Worm (Caenorhabditis elegans): ENCODE results near the gene kcc-1.
A peak's percentile ranks its signal among the peaks of the same experiment; 100 is the strongest.

Gene kcc-1

DNA sequence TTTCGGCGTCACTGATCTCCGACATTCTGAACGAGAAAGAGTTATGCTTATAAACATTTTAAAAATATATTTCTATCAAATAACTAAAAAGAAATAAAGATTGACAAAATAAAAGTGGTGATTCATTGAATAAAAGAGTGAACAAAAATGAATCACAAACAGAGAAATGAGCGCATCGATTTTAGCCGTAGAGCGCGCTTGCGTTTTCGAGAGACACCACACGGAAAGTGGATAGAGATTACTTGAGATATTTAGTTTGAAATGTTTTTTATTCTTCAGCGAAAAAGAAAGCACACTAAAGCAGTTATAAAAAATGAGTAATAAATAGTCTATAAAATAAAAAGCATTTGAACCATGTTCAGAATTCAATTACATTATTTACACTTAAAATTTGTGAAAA, 24.1 kb downstream of the kcc-1 start, which contains the start of gene cap-1 (continued):
- TF ChIP-seq ceh-34 (tag; optimal IDR thresholded peaks at IDR 0.05) (peak; percentile 61), sox-4 (tag; optimal IDR thresholded peaks at IDR 0.05) (no peak), ref-2 (tag; optimal IDR thresholded peaks at IDR 0.05) (no peak), C38D4.7 (GFP tag; optimal IDR thresholded peaks at IDR 0.05) (no peak), tbx-2 (tag; optimal IDR thresholded peaks at IDR 0.05) (peak; percentile 79), T23F11.4 (GFP tag; optimal IDR thresholded peaks at IDR 0.05) (no peak), ceh-22 (tag; optimal IDR thresholded peaks at IDR 0.05) (no peak)

DNA sequence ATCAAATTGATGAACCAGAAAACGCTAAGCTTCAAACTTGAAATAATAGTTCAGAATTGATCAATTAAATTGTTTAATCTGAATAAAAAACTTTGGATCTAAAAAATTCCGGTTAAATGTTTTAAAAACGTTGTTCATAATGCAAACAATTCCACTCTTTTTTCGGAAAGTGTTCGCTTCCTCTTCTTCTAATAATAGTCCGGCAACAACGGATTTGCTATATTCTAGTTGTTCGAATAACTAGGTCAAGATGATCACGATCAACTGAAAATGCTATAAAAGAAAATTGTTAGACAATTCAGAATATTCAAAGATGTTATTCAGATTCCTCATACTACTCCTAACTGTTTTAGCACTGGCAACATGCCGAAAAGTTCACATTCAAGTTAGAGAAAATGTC, 24.9 kb downstream of the kcc-1 start, which contains the start of gene D2024.4:
Gene D2024.4, plus strand, starts transcription at position 301 of the 400 bp plus-strand sequence.
- TF ChIP-seq ama-1 (optimal IDR thresholded peaks at IDR 0.05), result no peak
- no peak for TF ChIP-seq ceh-31 (tag; optimal IDR thresholded peaks at IDR 0.05)
- TF ChIP-seq fkh-10 (GFP tag; optimal IDR thresholded peaks at IDR 0.05), result no peak
- no peak for TF ChIP-seq C38D4.7 (GFP tag; optimal IDR thresholded peaks at IDR 0.05)
- TF ChIP-seq syd-9 (tag; optimal IDR thresholded peaks at IDR 0.05), result no peak
- no peak for TF ChIP-seq ceh-24 (tag; optimal IDR thresholded peaks at IDR 0.05)
- TF ChIP-seq zip-5 (tag; optimal IDR thresholded peaks at IDR 0.05), result no peak
- TF ChIP-seq F13H6.1 (tag; optimal IDR thresholded peaks at IDR 0.05), result no peak
- no peak for TF ChIP-seq ets-4 (tag; optimal IDR thresholded peaks at IDR 0.05)
- TF ChIP-seq dve-1 (tag; optimal IDR thresholded peaks at IDR 0.05), result no peak
- no peak for TF ChIP-seq ceh-9 (tag; optimal IDR thresholded peaks at IDR 0.05)
- no peak for TF ChIP-seq ceh-45 (GFP tag; IDR thresholded peaks at IDR 0.05)
- TF ChIP-seq hlh-30 (tag; optimal IDR thresholded peaks at IDR 0.05; ENCODE audit: insufficient read depth), result no peak

DNA sequence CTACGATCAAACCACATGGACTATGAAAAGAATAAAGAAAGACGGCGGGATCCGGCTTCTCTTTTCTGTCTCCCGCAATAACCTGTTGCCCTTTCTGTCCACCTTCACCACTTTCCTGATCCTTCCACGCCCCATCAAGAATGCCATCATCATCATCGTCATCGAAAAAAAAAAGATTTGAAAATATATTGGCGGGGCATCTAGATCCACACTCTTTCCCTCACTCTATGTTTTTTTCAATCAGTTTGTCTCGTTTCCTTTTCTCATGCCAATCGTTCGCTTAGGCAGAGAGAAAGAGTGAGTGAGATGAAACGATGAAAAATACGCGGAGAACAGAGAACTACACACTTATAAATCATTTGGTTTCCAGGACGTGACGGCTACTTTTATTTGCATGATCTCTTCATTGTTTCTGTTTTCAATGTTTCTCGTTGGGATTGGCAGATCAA, 27.5 kb downstream of the kcc-1 start:
- TF ChIP-seq hlh-30 (tag; optimal IDR thresholded peaks at IDR 0.05; ENCODE audit: insufficient read depth) (no peak), C38D4.7 (GFP tag; optimal IDR thresholded peaks at IDR 0.05) (no peak)

DNA sequence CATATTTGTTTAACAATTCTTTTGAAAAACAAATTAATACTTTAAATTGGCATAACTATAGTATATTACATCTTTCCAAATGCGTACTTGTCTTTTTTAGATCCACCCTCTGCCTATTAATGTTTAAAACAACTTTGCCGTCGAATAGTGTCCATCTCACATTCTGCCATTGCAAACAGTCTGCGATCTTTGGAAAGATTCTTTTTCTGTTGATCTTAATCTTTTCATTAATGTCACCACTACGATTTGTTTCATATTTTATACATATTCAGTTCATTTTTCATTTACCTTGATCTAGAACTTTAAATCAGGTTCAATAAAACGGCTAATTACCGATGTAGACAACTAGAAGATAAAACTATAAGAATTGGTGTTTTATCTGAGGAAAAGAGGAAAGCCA, 28.6 kb downstream of the kcc-1 start:
- TF ChIP-seq hlh-30 (tag; optimal IDR thresholded peaks at IDR 0.05; ENCODE audit: insufficient read depth), result no peak
- TF ChIP-seq T23F11.4 (GFP tag; optimal IDR thresholded peaks at IDR 0.05), result no peak
- TF ChIP-seq hlh-8 (tag; optimal IDR thresholded peaks at IDR 0.05), result no peak
- TF ChIP-seq tbx-7 (tag; optimal IDR thresholded peaks at IDR 0.05), result no peak
- no peak for TF ChIP-seq ttx-3 (tag; optimal IDR thresholded peaks at IDR 0.05)
- TF ChIP-seq pqm-1 (tag; optimal IDR thresholded peaks at IDR 0.05), result no peak

DNA sequence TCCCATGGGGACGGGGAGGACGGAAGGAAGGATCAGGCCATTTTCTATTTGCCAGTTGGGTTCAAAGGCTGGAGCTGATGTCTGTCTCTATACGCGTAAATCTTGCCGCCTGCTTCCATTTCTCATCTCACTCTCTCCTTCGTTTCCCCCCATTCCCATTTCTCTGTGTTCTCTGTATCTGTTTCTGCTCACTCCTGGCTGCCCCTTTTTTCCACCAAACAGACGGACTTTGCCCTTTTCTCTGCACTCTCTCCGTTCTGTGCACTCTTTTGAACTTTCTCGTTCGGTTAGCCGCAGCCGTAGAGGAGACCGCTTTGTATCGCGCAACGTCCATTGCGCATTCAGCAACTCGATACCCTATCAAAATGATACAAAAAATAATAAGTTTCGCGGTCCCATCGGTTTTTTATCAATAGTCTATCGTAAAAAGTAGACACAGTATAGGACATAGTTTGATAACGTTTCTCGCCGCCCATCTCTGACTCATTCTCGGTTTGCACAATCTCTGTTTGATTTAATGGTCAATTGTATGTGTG, 29.4 kb downstream of the kcc-1 start:
- peak; percentile 6 for TF ChIP-seq tbx-7 (tag; optimal IDR thresholded peaks at IDR 0.05)
- no peak for TF ChIP-seq zip-5 (tag; optimal IDR thresholded peaks at IDR 0.05)
- no peak for TF ChIP-seq sox-4 (tag; optimal IDR thresholded peaks at IDR 0.05)
- peak; percentile 52 for TF ChIP-seq F13H6.1 (tag; optimal IDR thresholded peaks at IDR 0.05)
- TF ChIP-seq C08G9.2 (tag; optimal IDR thresholded peaks at IDR 0.05), result peak; percentile 45
- no peak for TF ChIP-seq hlh-15 (tag; optimal IDR thresholded peaks at IDR 0.05)
- no peak for TF ChIP-seq ttx-3 (tag; optimal IDR thresholded peaks at IDR 0.05)
- TF ChIP-seq che-1 (tag; optimal IDR thresholded peaks at IDR 0.05), result no peak
- TF ChIP-seq sox-2 (GFP tag; IDR thresholded peaks at IDR 0.05), result no peak
- peak; percentile 50 for TF ChIP-seq fkh-6 (tag; optimal IDR thresholded peaks at IDR 0.05)
- TF ChIP-seq rnt-1 (tag; optimal IDR thresholded peaks at IDR 0.05), result no peak
- no peak for TF ChIP-seq ceh-9 (tag; optimal IDR thresholded peaks at IDR 0.05)
- no peak for TF ChIP-seq ceh-45 (GFP tag; IDR thresholded peaks at IDR 0.05)
- TF ChIP-seq nfya-1 (tag; optimal IDR thresholded peaks at IDR 0.05), result peak; percentile 80
- TF ChIP-seq nhr-232 (tag; optimal IDR thresholded peaks at IDR 0.05), result no peak
- no peak for TF ChIP-seq odd-2 (tag; optimal IDR thresholded peaks at IDR 0.05)
- TF ChIP-seq sdc-2 (tag; optimal IDR thresholded peaks at IDR 0.05), result peak; percentile 47
- no peak for TF ChIP-seq C38D4.7 (GFP tag; optimal IDR thresholded peaks at IDR 0.05)
- TF ChIP-seq elt-4 (tag; optimal IDR thresholded peaks at IDR 0.05), result no peak
- peak; percentile 96 for TF ChIP-seq elt-2 (tag; optimal IDR thresholded peaks at IDR 0.05)
- no peak for TF ChIP-seq pqm-1 (tag; optimal IDR thresholded peaks at IDR 0.05)
- no peak for TF ChIP-seq npax-4 (tag; optimal IDR thresholded peaks at IDR 0.05)
- TF ChIP-seq ztf-16 (tag; optimal IDR thresholded peaks at IDR 0.05), result peak; percentile 6
- TF ChIP-seq tbx-2 (tag; optimal IDR thresholded peaks at IDR 0.05), result peak; percentile 70
- TF ChIP-seq ahr-1 (tag; optimal IDR thresholded peaks at IDR 0.05), result no peak
- TF ChIP-seq pag-3 (tag; optimal IDR thresholded peaks at IDR 0.05; ENCODE audit: borderline replicate concordance), result no peak
- no peak for TF ChIP-seq gmeb-2 (tag; optimal IDR thresholded peaks at IDR 0.05)
- TF ChIP-seq ets-4 (tag; optimal IDR thresholded peaks at IDR 0.05), result peak; percentile 12
- no peak for TF ChIP-seq fkh-10 (GFP tag; optimal IDR thresholded peaks at IDR 0.05)
- TF ChIP-seq ceh-24 (tag; optimal IDR thresholded peaks at IDR 0.05), result no peak
- peak; percentile 83 for TF ChIP-seq ceh-34 (tag; optimal IDR thresholded peaks at IDR 0.05)
- no peak for TF ChIP-seq pros-1 (tag; optimal IDR thresholded peaks at IDR 0.05)
- TF ChIP-seq mec-3 (tag; optimal IDR thresholded peaks at IDR 0.05; ENCODE audit: borderline replicate concordance), result no peak
- no peak for TF ChIP-seq ceh-22 (tag; optimal IDR thresholded peaks at IDR 0.05)

All from whole organism, late embryonic.